Worm (Caenorhabditis elegans): Measurements from ENCODE around the gene K08C7.6.
A peak's percentile ranks its signal among the peaks of the same experiment; 100 is the strongest.

K08C7.6 gene

DNA sequence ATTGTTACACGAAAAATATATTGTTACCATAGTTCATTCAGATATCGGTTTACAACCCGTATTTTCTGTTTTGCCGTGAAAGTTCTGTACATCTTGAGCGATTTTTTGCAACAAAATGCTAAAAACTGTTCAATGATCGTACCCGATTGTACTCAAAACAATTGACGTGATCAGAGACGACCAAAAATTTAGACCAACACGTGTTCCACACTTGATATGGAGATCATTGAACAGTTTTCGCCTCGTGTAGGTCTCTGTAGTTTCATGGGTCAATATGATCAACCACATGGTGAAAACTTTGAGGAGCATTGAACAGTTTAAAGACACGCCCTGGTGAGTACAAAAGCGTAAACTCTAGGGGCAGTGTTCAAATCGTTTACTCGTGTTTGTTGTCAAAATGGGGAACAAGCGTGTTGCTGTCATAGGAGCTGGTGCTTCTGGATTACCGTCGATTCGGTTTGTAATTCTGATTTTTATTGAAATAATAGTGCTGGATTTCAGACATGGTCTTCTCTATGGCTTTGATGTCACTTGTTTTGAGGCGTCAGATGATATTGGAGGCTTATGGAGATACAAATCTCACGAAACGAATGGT is 3.4 kb downstream of the K08C7.6 start, which contains the start of gene fmo-2 (continued):
- TF ChIP-seq lin-14 (GFP tag; optimal IDR thresholded peaks at IDR 0.05): peak; percentile 50
- TF ChIP-seq dpl-1 (GFP tag; optimal IDR thresholded peaks at IDR 0.05): no peak
- TF ChIP-seq pax-3 (tag; optimal IDR thresholded peaks at IDR 0.05): no peak
- peak in 1 of 2 experiments; percentile 94 for TF ChIP-seq mdl-1 (tag; optimal IDR thresholded peaks at IDR 0.05)
- no peak for TF ChIP-seq tlp-1 (tag; optimal IDR thresholded peaks at IDR 0.05)
- no peak for TF ChIP-seq ceh-8 (GFP tag; optimal IDR thresholded peaks at IDR 0.05)
- TF ChIP-seq nhr-20 (tag; optimal IDR thresholded peaks at IDR 0.05): peak; percentile 54
- no peak for TF ChIP-seq lir-3 (tag; optimal IDR thresholded peaks at IDR 0.05; ENCODE audit: poor library complexity)
- TF ChIP-seq lin-35 (GFP tag; optimal IDR thresholded peaks at IDR 0.05): peak in 1 of 2 experiments; percentile 69
- no peak for TF ChIP-seq fkh-8 (tag; optimal IDR thresholded peaks at IDR 0.05)
- no peak for TF ChIP-seq dsc-1 (tag; optimal IDR thresholded peaks at IDR 0.05)
- no peak for TF ChIP-seq Y116A8C.19 (tag; optimal IDR thresholded peaks at IDR 0.05; ENCODE audit: borderline replicate concordance)
- TF ChIP-seq efl-1 (optimal IDR thresholded peaks at IDR 0.05): no peak
- no peak for TF ChIP-seq efl-1 (GFP tag; optimal IDR thresholded peaks at IDR 0.05 in 1 of 2)
- TF ChIP-seq nhr-28 (tag; optimal IDR thresholded peaks at IDR 0.05): no peak
- peak; percentile 29 for TF ChIP-seq C16A3.4 (tag; optimal IDR thresholded peaks at IDR 0.05)
- peak; percentile 40; the same call in 1 of the 2 replicates for TF ChIP-seq nhr-19 (GFP tag; conservative IDR thresholded peaks at IDR 0.05)
- TF ChIP-seq nhr-47 (tag; optimal IDR thresholded peaks at IDR 0.05): no peak
- TF ChIP-seq hlh-4 (tag; optimal IDR thresholded peaks at IDR 0.05): no peak
- no peak for TF ChIP-seq ceh-90 (tag; optimal IDR thresholded peaks at IDR 0.05)
- no peak for TF ChIP-seq isw-1 (GFP tag; IDR thresholded peaks at IDR 0.05)
- TF ChIP-seq tbx-2 (tag; optimal IDR thresholded peaks at IDR 0.05): no peak

DNA sequence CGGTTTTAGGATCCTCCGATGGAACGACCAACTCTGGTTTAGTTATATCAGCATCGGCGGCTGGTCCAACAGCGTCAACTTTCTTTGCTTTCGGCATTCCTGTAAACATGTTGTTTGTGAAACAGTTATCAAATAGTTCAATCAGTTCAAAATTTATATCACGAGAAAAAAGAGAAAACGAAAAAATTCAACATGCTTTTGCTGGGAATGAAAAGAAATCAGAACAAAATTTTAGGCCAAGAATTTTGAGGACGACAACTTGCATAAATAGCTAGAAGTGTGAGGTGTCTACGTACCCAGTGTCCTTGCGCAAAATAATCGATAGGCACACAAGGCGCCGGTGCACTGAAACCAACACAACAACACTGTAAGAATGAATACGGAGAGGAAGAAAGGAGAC is 5.3 kb downstream of the K08C7.6 start, which contains the start of gene K08C7.4:
K08C7.4 (minus strand) TSS at position 101 of the 400 bp plus-strand sequence.
- TF ChIP-seq nhr-85 (tag) (no peak), skn-1 (tag; optimal IDR thresholded peaks at IDR 0.05) (no peak), efl-3 (GFP tag; optimal IDR thresholded peaks at IDR 0.05) (no peak), dsc-1 (tag; optimal IDR thresholded peaks at IDR 0.05) (no peak), unc-86 (tag; optimal IDR thresholded peaks at IDR 0.05) (no peak), mab-9 (GFP tag; IDR thresholded peaks at IDR 0.05) (no peak), tlp-1 (tag; optimal IDR thresholded peaks at IDR 0.05) (no peak), snpc-4 (tag; optimal IDR thresholded peaks at IDR 0.05) (no peak), tbx-2 (tag; optimal IDR thresholded peaks at IDR 0.05) (no peak), ceh-63 (GFP tag; optimal IDR thresholded peaks at IDR 0.05) (no peak)

DNA sequence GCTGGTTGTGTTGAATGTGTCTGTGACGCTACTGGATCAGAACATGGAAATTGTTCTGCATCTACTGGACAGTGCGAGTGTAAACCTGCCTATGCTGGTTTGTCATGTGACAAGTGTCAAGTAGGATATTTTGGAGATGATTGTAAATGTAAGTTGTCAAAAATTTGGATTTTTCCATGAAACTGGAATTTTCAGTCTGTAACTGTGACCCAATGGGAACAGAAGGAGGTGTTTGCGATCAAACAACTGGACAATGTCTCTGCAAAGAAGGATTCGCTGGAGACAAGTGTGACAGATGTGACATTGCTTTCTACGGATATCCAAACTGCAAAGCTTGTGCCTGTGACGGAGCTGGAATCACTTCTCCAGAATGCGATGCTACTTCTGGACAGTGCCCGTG is 17.1 kb downstream of the K08C7.6 start:
- TF ChIP-seq hlh-17 (GFP tag; optimal IDR thresholded peaks at IDR 0.05; ENCODE audit: borderline replicate concordance) (no peak), nhr-85 (tag) (no peak), unc-86 (tag; optimal IDR thresholded peaks at IDR 0.05) (no peak), nhr-11 (tag; optimal IDR thresholded peaks at IDR 0.05) (no peak)

ce11 chrIV:10666523-10666922 is 19.1 kb downstream of the K08C7.6 start, which contains the start of gene epi-1:
epi-1 (plus strand) TSS chrIV:10666823.
- TF ChIP-seq mab-9 (GFP tag; IDR thresholded peaks at IDR 0.05): no peak
- TF ChIP-seq nhr-12 (tag; optimal IDR thresholded peaks at IDR 0.05): no peak
- no peak for TF ChIP-seq mep-1 (tag; optimal IDR thresholded peaks at IDR 0.05)
- TF ChIP-seq rnt-1 (tag; optimal IDR thresholded peaks at IDR 0.05): peak; percentile 11
- no peak for TF ChIP-seq lsy-2 (tag; optimal IDR thresholded peaks at IDR 0.05)
- TF ChIP-seq nhr-11 (tag; optimal IDR thresholded peaks at IDR 0.05): no peak
- TF ChIP-seq ztf-4 (tag; optimal IDR thresholded peaks at IDR 0.05): no peak
